Worm (Caenorhabditis elegans): ENCODE results near the gene dolk-1.

DNA sequence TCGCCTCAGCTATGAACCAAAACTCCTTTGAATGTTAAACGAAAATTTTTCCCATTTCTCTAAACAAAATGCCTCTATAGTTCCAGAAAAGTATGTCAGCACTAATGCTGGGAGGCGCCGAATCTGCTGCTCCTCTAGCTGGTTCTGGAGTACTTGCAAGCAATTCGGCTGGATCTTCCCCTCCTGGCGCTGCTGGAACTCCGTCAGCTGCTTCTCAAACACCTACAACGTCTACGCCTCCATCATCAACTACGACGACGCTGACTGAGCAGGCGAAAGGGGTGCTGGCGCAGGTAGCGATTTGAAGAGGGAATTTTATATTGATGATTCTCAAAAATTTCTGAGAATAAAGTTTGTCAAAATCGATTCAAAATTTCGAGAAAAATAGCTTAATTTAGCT is 49.0 kb upstream of the dolk-1 start:
- TF ChIP-seq ama-1 (optimal IDR thresholded peaks at IDR 0.05) = no peak
- no peak for TF ChIP-seq aly-1 (tag; optimal IDR thresholded peaks at IDR 0.05)
- TF ChIP-seq sea-1 (GFP tag; conservative IDR thresholded peaks at IDR 0.05) = no peak
- TF ChIP-seq ceh-13 (GFP tag; optimal IDR thresholded peaks at IDR 0.05) = no peak
- no peak for TF ChIP-seq F13C5.2 (tag; optimal IDR thresholded peaks at IDR 0.05)
- no peak for TF ChIP-seq flt-1 (GFP tag; IDR thresholded peaks at IDR 0.05)
- TF ChIP-seq hmg-4 (GFP tag; optimal IDR thresholded peaks at IDR 0.05) = no peak
- no peak for TF ChIP-seq ets-7 (tag; optimal IDR thresholded peaks at IDR 0.05)
- no peak for TF ChIP-seq scrt-1 (GFP tag; IDR thresholded peaks at IDR 0.05)
- TF ChIP-seq ceh-36 (tag; optimal IDR thresholded peaks at IDR 0.05) = no peak
